Worm (Caenorhabditis elegans) whole organism, young adult: Measurements from ENCODE around the gene nck-1.
A peak's percentile ranks its signal among the peaks of the same experiment; 100 is the strongest.

Experiments
- B0019.2 ChIP-seq: fragments of 200-800 bp; sonication (Bioruptor generic); conservative IDR thresholded peaks from 2 replicates; pipeline ENCODE4 v1.3.6; 2022; ENCODE audit warnings: missing genetic modification reagents, missing genetic modification characterization, missing compliant biosample characterization
- C06A6.2 ChIP-seq: fragments of 200-800 bp; sonication (Bioruptor generic); conservative IDR thresholded peaks from 2 replicates; pipeline ENCODE4 v1.3.6; 2022; ENCODE audit warnings: missing genetic modification characterization, missing compliant biosample characterization
- D2030.7 ChIP-seq: fragments of 200-800 bp; sonication (Bioruptor generic); IDR thresholded peaks from 2 replicates; pipeline ENCODE4 v1.3.6; 2022; ENCODE audit warnings: missing genetic modification reagents, missing genetic modification characterization, missing compliant biosample characterization
- F10E7.11 ChIP-seq: sonication (generic microtip); optimal IDR thresholded peaks from 2 replicates; lab custom pipeline; 2017; ENCODE audit warnings: mild to moderate bottlenecking, missing genetic modification characterization, moderate library complexity, missing compliant biosample characterization
- F33H1.4 ChIP-seq: fragments of 200-800 bp; sonication (Bioruptor generic); IDR thresholded peaks from 2 replicates; pipeline ENCODE4 v1.3.6; 2022; ENCODE audit warnings: missing genetic modification reagents, missing genetic modification characterization, missing compliant biosample characterization
- F39B2.1 ChIP-seq: fragments of 200-800 bp; sonication (Bioruptor generic); IDR thresholded peaks from 2 replicates; pipeline ENCODE4 v1.3.6; 2022; ENCODE audit warnings: missing genetic modification reagents, missing genetic modification characterization, missing compliant biosample characterization
- F49E8.2 ChIP-seq: sonication (generic microtip); optimal IDR thresholded peaks from 3 replicates; lab custom pipeline; 2017; ENCODE audit warnings: missing genetic modification characterization, mild to moderate bottlenecking, missing compliant biosample characterization, antibody characterized with exemption, moderate library complexity; ENCODE audit not compliant: insufficient read depth
- Y53F4B.3 ChIP-seq: fragments of 200-800 bp; sonication (Bioruptor generic); IDR thresholded peaks from 2 replicates; pipeline ENCODE4 v1.3.6; 2022; ENCODE audit warnings: missing genetic modification reagents, missing genetic modification characterization, missing compliant biosample characterization
- Y53G8AR.9 ChIP-seq: fragments of 200-800 bp; sonication (Bioruptor generic); conservative IDR thresholded peaks from 2 replicates; pipeline ENCODE4 v1.3.6; 2022; ENCODE audit warnings: missing genetic modification reagents, missing genetic modification characterization, missing compliant biosample characterization
- Y56A3A.18 ChIP-seq: fragments of 200-800 bp; sonication (Bioruptor generic); IDR thresholded peaks from 2 replicates; pipeline ENCODE4 v1.3.6; 2022; ENCODE audit warnings: missing genetic modification reagents, missing genetic modification characterization, missing compliant biosample characterization
- Y67H2A.10 ChIP-seq: fragments of 200-800 bp; sonication (Bioruptor generic); conservative IDR thresholded peaks from 2 replicates; pipeline ENCODE4 v1.3.6; 2022; ENCODE audit warnings: missing genetic modification reagents, missing genetic modification characterization, missing compliant biosample characterization
- Y79H2A.3 ChIP-seq: fragments of 200-800 bp; sonication (Bioruptor generic); conservative IDR thresholded peaks from 2 replicates; pipeline ENCODE4 v1.3.6; 2022; ENCODE audit warnings: missing genetic modification reagents, missing genetic modification characterization, missing compliant biosample characterization
- athp-1 ChIP-seq: sonication (generic microtip); optimal IDR thresholded peaks from 2 replicates; lab custom pipeline; 2017; ENCODE audit warnings: mild to moderate bottlenecking, missing genetic modification characterization, missing compliant biosample characterization
- attf-3 ChIP-seq: fragments of 200-800 bp; sonication (Bioruptor generic); conservative IDR thresholded peaks from 2 replicates; pipeline ENCODE4 v1.3.6; 2022; ENCODE audit warnings: missing genetic modification reagents, missing genetic modification characterization, missing compliant biosample characterization
- attf-5 ChIP-seq: fragments of 200-800 bp; sonication (Bioruptor generic); optimal IDR thresholded peaks from 2 replicates; lab custom pipeline; 2018; ENCODE audit warnings: mild to moderate bottlenecking, missing genetic modification characterization, missing compliant biosample characterization
- bed-1 ChIP-seq: fragments of 200-800 bp; sonication (Bioruptor generic); IDR thresholded peaks from 2 replicates; pipeline ENCODE4 v1.3.6; 2022; ENCODE audit warnings: missing genetic modification reagents, missing genetic modification characterization, missing compliant biosample characterization
- ceh-91 ChIP-seq: fragments of 200-800 bp; sonication (Bioruptor generic); IDR thresholded peaks from 2 replicates; pipeline ENCODE4 v1.3.6; 2022; ENCODE audit warnings: missing genetic modification reagents, missing genetic modification characterization, missing compliant biosample characterization
- dox-1 ChIP-seq: fragments of 200-800 bp; sonication (Bioruptor generic); IDR thresholded peaks from 2 replicates; pipeline ENCODE4 v1.3.6; 2022; ENCODE audit warnings: missing genetic modification reagents, missing genetic modification characterization, missing compliant biosample characterization
- dpff-1 ChIP-seq: sonication (generic microtip); optimal IDR thresholded peaks from 2 replicates; lab custom pipeline; 2017; ENCODE audit warnings: mild to moderate bottlenecking, missing genetic modification characterization, missing compliant biosample characterization
- dpl-1 ChIP-seq: fragments of 150-350 bp; optimal IDR thresholded peaks from 2 replicates; lab custom pipeline; 2014; ENCODE audit warnings: missing biosample characterization, missing genetic modification reagents, missing genetic modification characterization
- efl-1 ChIP-seq: fragments of 150-350 bp; optimal IDR thresholded peaks from 2 replicates; lab custom pipeline; 2014; ENCODE audit warnings: missing biosample characterization, missing genetic modification reagents, missing genetic modification characterization
- ekl-4 ChIP-seq: fragments of 200-800 bp; sonication (Bioruptor generic); IDR thresholded peaks from 2 replicates; pipeline ENCODE4 v1.3.6; 2022; ENCODE audit warnings: missing genetic modification reagents, missing genetic modification characterization, missing compliant biosample characterization
- ets-4 ChIP-seq: fragments of 200-800 bp; sonication (Bioruptor generic); optimal IDR thresholded peaks from 2 replicates; lab custom pipeline; 2018; ENCODE audit warnings: mild to moderate bottlenecking, missing genetic modification characterization, missing compliant biosample characterization
- fkh-3 ChIP-seq: sonication (generic microtip); optimal IDR thresholded peaks from 2 replicates; lab custom pipeline; 2016; ENCODE audit warnings: mild to moderate bottlenecking, missing genetic modification characterization, missing compliant biosample characterization
- gei-17 ChIP-seq: fragments of 200-800 bp; sonication (Bioruptor generic); optimal IDR thresholded peaks from 2 replicates; lab custom pipeline; 2018; ENCODE audit warnings: mild to moderate bottlenecking, missing genetic modification characterization, missing compliant biosample characterization
- hlh-12 ChIP-seq: sonication (generic microtip); optimal IDR thresholded peaks from 2 replicates; lab custom pipeline; 2016; ENCODE audit warnings: missing genetic modification characterization, missing compliant biosample characterization
- hlh-26 ChIP-seq: fragments of 200-800 bp; sonication (Bioruptor generic); conservative IDR thresholded peaks from 2 replicates; pipeline ENCODE4 v1.3.6; 2022; ENCODE audit warnings: missing genetic modification reagents, missing genetic modification characterization, missing compliant biosample characterization
- hsf-1 ChIP-seq: fragments of 200-800 bp; sonication (Bioruptor generic); IDR thresholded peaks from 2 replicates; pipeline ENCODE4 v1.3.6; 2022; ENCODE audit warnings: missing genetic modification reagents, missing genetic modification characterization, missing compliant biosample characterization
- let-526 ChIP-seq: fragments of 200-800 bp; sonication (Bioruptor generic); IDR thresholded peaks from 2 replicates; pipeline ENCODE4 v1.3.6; 2022; ENCODE audit warnings: missing genetic modification reagents, missing genetic modification characterization, missing compliant biosample characterization
- let-607 ChIP-seq, 2 experiments: fragments of 200-800 bp in 1 of 2; sonication (Bioruptor generic) in 1 of 2; sonication (generic microtip) in 1 of 2; optimal IDR thresholded peaks; 2 replicates each; lab custom pipeline; 2016 to 2018; ENCODE audit warnings: mild to moderate bottlenecking in 2 of 2, missing compliant biosample characterization in 2 of 2, missing genetic modification characterization in 2 of 2, moderate library complexity in 2 of 2, missing genotype in 1 of 2
- lin-35 ChIP-seq, 3 experiments: fragments of 150-350 bp in 2 of 3; sonication (generic microtip) in 1 of 3; optimal IDR thresholded peaks; 2 replicates each; lab custom pipeline; 2014 to 2018; ENCODE audit warnings: missing biosample characterization in 3 of 3, missing genetic modification characterization in 3 of 3, missing genetic modification reagents in 3 of 3
- lin-54 ChIP-seq: fragments of 200-800 bp; sonication (Bioruptor generic); optimal IDR thresholded peaks from 2 replicates; lab custom pipeline; 2018; ENCODE audit warnings: mild to moderate bottlenecking, missing genetic modification characterization, missing compliant biosample characterization
- lsl-1 ChIP-seq: fragments of 200-800 bp; sonication (Bioruptor generic); optimal IDR thresholded peaks from 2 replicates; lab custom pipeline; 2018; ENCODE audit warnings: mild to moderate bottlenecking, missing genetic modification characterization, moderate library complexity, missing compliant biosample characterization
- nfya-1 ChIP-seq: sonication (generic microtip); optimal IDR thresholded peaks from 2 replicates; lab custom pipeline; 2017; ENCODE audit warnings: antibody characterized with exemption, missing compliant biosample characterization, missing genetic modification characterization, borderline replicate concordance; ENCODE audit not compliant: insufficient read depth
- nfya-2 ChIP-seq: fragments of 200-800 bp; sonication (Bioruptor generic); IDR thresholded peaks from 2 replicates; pipeline ENCODE4 v1.3.6; 2022; ENCODE audit warnings: missing genetic modification reagents, missing genetic modification characterization, missing compliant biosample characterization
- nhr-120 ChIP-seq: fragments of 200-800 bp; sonication (Bioruptor generic); IDR thresholded peaks from 2 replicates; pipeline ENCODE4 v1.3.6; 2022; ENCODE audit warnings: missing genetic modification characterization, missing compliant biosample characterization
- nhr-27 ChIP-seq: fragments of 200-800 bp; sonication (Bioruptor generic); optimal IDR thresholded peaks from 2 replicates; lab custom pipeline; 2018; ENCODE audit warnings: mild to moderate bottlenecking, missing genetic modification characterization, moderate library complexity, missing compliant biosample characterization
- sdz-38 ChIP-seq: sonication (generic microtip); optimal IDR thresholded peaks from 2 replicates; lab custom pipeline; 2016; ENCODE audit warnings: missing genotype, missing genetic modification characterization, missing compliant biosample characterization
- sea-2 ChIP-seq: fragments of 200-800 bp; sonication (Bioruptor generic); IDR thresholded peaks from 2 replicates; pipeline ENCODE4 v1.3.6; 2022; ENCODE audit warnings: missing genetic modification characterization, missing compliant biosample characterization
- snpc-1.3 ChIP-seq: sonication (generic microtip); optimal IDR thresholded peaks from 2 replicates; lab custom pipeline; 2017; ENCODE audit warnings: missing genetic modification characterization, mild to moderate bottlenecking, missing compliant biosample characterization, antibody characterized with exemption, moderate library complexity, missing genotype, missing genetic modification reagents; ENCODE audit not compliant: insufficient read depth
- somi-1 ChIP-seq: fragments of 200-800 bp; sonication (Bioruptor generic); optimal IDR thresholded peaks from 2 replicates; lab custom pipeline; 2018; ENCODE audit warnings: mild to moderate bottlenecking, missing genetic modification characterization, missing compliant biosample characterization
- tbp1 ChIP-seq: fragments of 200-800 bp; sonication (Bioruptor generic); optimal IDR thresholded peaks from 2 replicates; lab custom pipeline; 2018; ENCODE audit warnings: mild to moderate bottlenecking, missing genetic modification characterization, missing compliant biosample characterization
- xnd-1 ChIP-seq: sonication (generic microtip); optimal IDR thresholded peaks from 2 replicates; lab custom pipeline; 2016; ENCODE audit warnings: missing genotype, missing genetic modification reagents, missing genetic modification characterization, missing compliant biosample characterization
- ztf-18 ChIP-seq: sonication (generic microtip); optimal IDR thresholded peaks from 2 replicates; lab custom pipeline; 2016; ENCODE audit warnings: missing genotype, mild to moderate bottlenecking, missing genetic modification characterization, missing compliant biosample characterization
- ztf-22 ChIP-seq: fragments of 200-800 bp; sonication (Bioruptor generic); optimal IDR thresholded peaks from 2 replicates; lab custom pipeline; 2018; ENCODE audit warnings: mild to moderate bottlenecking, missing genetic modification characterization, moderate library complexity, missing compliant biosample characterization
- ztf-25 ChIP-seq: fragments of 200-800 bp; sonication (Bioruptor generic); IDR thresholded peaks from 2 replicates; pipeline ENCODE4 v1.3.6; 2022; ENCODE audit warnings: missing genetic modification reagents, missing genetic modification characterization, missing compliant biosample characterization
- ztf-26 ChIP-seq: sonication (generic microtip); optimal IDR thresholded peaks from 2 replicates; lab custom pipeline; 2017; ENCODE audit warnings: missing genetic modification characterization, missing compliant biosample characterization
- ztf-3 ChIP-seq: fragments of 200-800 bp; sonication (Bioruptor generic); optimal IDR thresholded peaks from 2 replicates; lab custom pipeline; 2018; ENCODE audit warnings: mild to moderate bottlenecking, missing genetic modification characterization, missing compliant biosample characterization
- ztf-6 ChIP-seq: fragments of 200-800 bp; sonication (Bioruptor generic); IDR thresholded peaks from 2 replicates; pipeline ENCODE4 v1.3.6; 2022; ENCODE audit warnings: missing genetic modification reagents, missing genetic modification characterization, missing compliant biosample characterization

The nck-1 gene

DNA sequence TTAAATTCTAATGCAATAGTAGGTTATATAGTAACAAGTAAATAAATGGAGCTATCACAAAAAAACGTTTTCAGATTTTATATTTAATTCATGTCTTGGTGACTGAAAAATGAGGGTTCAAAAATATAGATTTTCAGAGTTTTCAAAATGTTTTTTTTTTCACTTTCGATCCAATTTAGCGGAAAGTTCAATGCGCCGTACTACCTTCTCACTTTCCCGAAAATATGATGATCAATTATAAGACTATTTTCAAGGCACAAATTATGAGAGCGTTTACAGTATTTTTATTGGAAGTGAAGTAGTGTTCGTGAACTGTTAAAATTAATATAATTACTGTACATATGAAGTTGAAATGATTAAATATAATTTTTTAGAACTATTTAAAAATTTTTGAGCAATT lies 39.8 kb upstream of the nck-1 start (continued):
- TF ChIP-seq hlh-26 (no peak), let-607 (tag; optimal IDR thresholded peaks at IDR 0.05; lab: Kevin White, UChicago) (peak in 1 of 2 experiments; percentile 61), C06A6.2 (GFP tag; lab: Robert Waterston, UW) (no peak), let-526 (GFP tag; lab: Robert Waterston, UW) (no peak), sdz-38 (tag; lab: Kevin White, UChicago) (no peak), F10E7.11 (tag; lab: Kevin White, UChicago) (no peak), efl-1 (GFP tag; lab: Kevin White, UChicago) (no peak), xnd-1 (tag; lab: Kevin White, UChicago) (no peak), ztf-3 (peak; percentile 22), lin-54 (GFP tag; lab: Kevin White, UChicago) (no peak), somi-1 (GFP tag; lab: Kevin White, UChicago) (no peak), attf-5 (GFP tag; lab: Kevin White, UChicago) (no peak), Y79H2A.3 (GFP tag; lab: Robert Waterston, UW) (no peak), athp-1 (no peak), gei-17 (peak; percentile 23), Y67H2A.10 (GFP tag; lab: Robert Waterston, UW) (no peak), Y53F4B.3 (GFP tag; lab: Robert Waterston, UW) (no peak), F39B2.1 (GFP tag; lab: Robert Waterston, UW) (no peak), snpc-1.3 (tag; lab: Kevin White, UChicago) (no peak), Y53G8AR.9 (GFP tag; lab: Robert Waterston, UW) (no peak), hlh-12 (tag; lab: Kevin White, UChicago) (no peak), B0019.2 (GFP tag; lab: Robert Waterston, UW) (no peak), ztf-6 (GFP tag; lab: Robert Waterston, UW) (no peak), nfya-2 (no peak), sea-2 (GFP tag; lab: Robert Waterston, UW) (no peak), ceh-91 (GFP tag; lab: Robert Waterston, UW) (no peak), ets-4 (GFP tag; lab: Kevin White, UChicago) (no peak), ztf-26 (tag; lab: Kevin White, UChicago) (peak; percentile 11), ztf-18 (tag; lab: Kevin White, UChicago) (no peak), lsl-1 (GFP tag; lab: Kevin White, UChicago) (no peak), hsf-1 (GFP tag; lab: Robert Waterston, UW) (no peak; the same call in 1 of the 2 replicates), F33H1.4 (GFP tag; lab: Robert Waterston, UW) (no peak), lin-35 (GFP tag; optimal IDR thresholded peaks at IDR 0.05; lab: Kevin White, UChicago) (no peak), F49E8.2 (tag; lab: Kevin White, UChicago) (no peak), bed-1 (GFP tag; lab: Robert Waterston, UW) (no peak), attf-3 (no peak), dpff-1 (tag; lab: Kevin White, UChicago) (no peak), dox-1 (GFP tag; lab: Robert Waterston, UW) (no peak), nhr-120 (no peak), nfya-1 (tag; lab: Kevin White, UChicago) (no peak), ztf-25 (GFP tag; lab: Robert Waterston, UW) (no peak), fkh-3 (tag; lab: Kevin White, UChicago) (peak; percentile 60), dpl-1 (GFP tag; lab: Kevin White, UChicago) (no peak), nhr-27 (tag; lab: Kevin White, UChicago) (no peak), Y56A3A.18 (GFP tag; lab: Robert Waterston, UW) (peak; percentile 75; the same call in 1 of the 2 replicates), tbp1 (peak; percentile 18), ekl-4 (GFP tag; lab: Robert Waterston, UW) (peak; percentile 38; the same call in 1 of the 2 replicates), D2030.7 (no peak), ztf-22 (GFP tag; lab: Kevin White, UChicago) (no peak)
